Worm (Caenorhabditis elegans) whole organism, L4 larva: Measurements from ENCODE around the gene srlf-2.

Experiments
- T20F7.1 ChIP-seq: fragments of 200-800 bp; sonication (Bioruptor generic); optimal IDR thresholded peaks from 2 replicates; lab custom pipeline; 2018; ENCODE audit warnings: mild to moderate bottlenecking, missing genetic modification characterization, missing compliant biosample characterization
- ama-1 ChIP-seq: fragments of 150-350 bp; optimal IDR thresholded peaks from 2 replicates; lab custom pipeline; 2014; ENCODE audit warnings: inconsistent platforms, mixed read lengths
- egl-27 ChIP-seq: sonication (generic microtip); optimal IDR thresholded peaks from 3 replicates; lab custom pipeline; 2017; ENCODE audit warnings: missing biosample characterization, missing genetic modification reagents, missing genetic modification characterization
- fkh-10 ChIP-seq: fragments of 150-350 bp; optimal IDR thresholded peaks from 2 replicates; lab custom pipeline; 2014; ENCODE audit warnings: missing biosample characterization, missing genetic modification reagents, missing genetic modification characterization
- fos-1 ChIP-seq: fragments of 150-350 bp; optimal IDR thresholded peaks from 2 replicates; lab custom pipeline; 2014; ENCODE audit warnings: missing biosample characterization, missing genetic modification characterization
- mdt-29 ChIP-seq: fragments of 200-800 bp; sonication (Bioruptor generic); IDR thresholded peaks from 2 replicates; pipeline ENCODE4 v1.3.6; 2022; ENCODE audit warnings: missing genetic modification reagents, missing genetic modification characterization, missing compliant biosample characterization
- nhr-237 ChIP-seq: sonication (generic microtip); optimal IDR thresholded peaks from 2 replicates; lab custom pipeline; 2017; ENCODE audit warnings: missing biosample characterization, missing genetic modification characterization
- nhr-28 ChIP-seq: fragments of 150-350 bp; optimal IDR thresholded peaks from 2 replicates; lab custom pipeline; 2014; ENCODE audit warnings: missing biosample characterization, missing genetic modification characterization
- snpc-4 ChIP-seq: fragments of 150-350 bp; optimal IDR thresholded peaks from 2 replicates; lab custom pipeline; 2014; ENCODE audit warnings: missing biosample characterization, missing genetic modification characterization
- spr-3 ChIP-seq: fragments of 200-800 bp; sonication (Bioruptor generic); optimal IDR thresholded peaks from 2 replicates; lab custom pipeline; 2018; ENCODE audit warnings: mild to moderate bottlenecking, missing genetic modification characterization, missing compliant biosample characterization

DNA sequence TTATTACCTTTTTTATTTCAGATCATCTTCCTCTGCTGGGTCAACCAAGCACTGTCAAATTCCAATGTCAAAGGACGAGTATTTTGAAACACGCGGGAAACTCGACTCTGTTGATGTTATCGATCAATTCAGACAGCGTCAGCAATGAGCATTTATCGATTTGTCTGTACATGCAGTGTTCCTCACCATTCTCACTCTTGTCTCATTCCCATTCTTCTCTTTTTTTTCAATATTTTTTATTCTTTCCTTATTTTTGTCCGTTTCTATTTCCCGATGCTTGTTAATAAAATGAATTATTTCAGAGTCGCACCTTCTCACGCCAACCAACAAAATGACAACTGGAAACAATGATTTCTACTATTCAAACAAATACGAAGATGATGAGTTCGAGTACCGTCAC, 23.6 kb downstream of the srlf-2 start, which contains the start of gene cks-1:
- TF ChIP-seq egl-27 (tag; lab: Kevin White, UChicago), result no peak
- no peak for TF ChIP-seq fos-1 (tag; lab: Kevin White, UChicago)
- TF ChIP-seq nhr-237, result no peak
- TF ChIP-seq ama-1 (lab: Kevin White, UChicago), result no peak
- no peak for TF ChIP-seq mdt-29
- no peak for TF ChIP-seq nhr-28 (tag; lab: Kevin White, UChicago)
- no peak for TF ChIP-seq spr-3
- no peak for TF ChIP-seq snpc-4 (tag; lab: Kevin White, UChicago)
- no peak for TF ChIP-seq T20F7.1 (GFP tag; lab: Kevin White, UChicago)
- no peak for TF ChIP-seq fkh-10 (GFP tag; lab: Kevin White, UChicago)
